Worm (Caenorhabditis elegans): ENCODE data around the gene rps-24.

ce11 chrIV:390279-390678, 4.6 kb downstream of the rps-24 start, which contains the start of the genes ears-2 and uncp-18:
- TF ChIP-seq ceh-28 (tag; optimal IDR thresholded peaks at IDR 0.05) (peak; percentile 86), zag-1 (tag; optimal IDR thresholded peaks at IDR 0.05) (peak; percentile 48), daf-12 (tag; optimal IDR thresholded peaks at IDR 0.05) (no peak), unc-62 (GFP tag; optimal IDR thresholded peaks at IDR 0.05) (no peak), snpc-4 (tag; optimal IDR thresholded peaks at IDR 0.05) (peak; percentile 77), nhr-12 (tag; optimal IDR thresholded peaks at IDR 0.05) (no peak), nhr-25 (tag; optimal IDR thresholded peaks at IDR 0.05) (peak; percentile 72), pqm-1 (tag; optimal IDR thresholded peaks at IDR 0.05) (peak; percentile 4), ama-1 (optimal IDR thresholded peaks at IDR 0.05) (peak; percentile 27), nhr-76 (tag; optimal IDR thresholded peaks at IDR 0.05) (peak; percentile 32), lin-39 (tag; optimal IDR thresholded peaks at IDR 0.05) (peak; percentile 88), fos-1 (tag; optimal IDR thresholded peaks at IDR 0.05) (no peak), nhr-77 (tag; optimal IDR thresholded peaks at IDR 0.05) (peak; percentile 48)
